Fruit fly (Drosophila melanogaster) whole organism, embryonic: Measurements from ENCODE around the gene hbt.
A peak's percentile ranks its signal among the peaks of the same experiment; 100 is the strongest.

ENCODE experiments used
- Aef1 ChIP-seq: fragments of 200-800 bp; sonication (Bioruptor generic); IDR thresholded peaks from 3 replicates; pipeline ENCODE4 v1.3.6; 2022; ENCODE audit warnings: missing biosample characterization, missing genetic modification characterization
- Asciz ChIP-seq: fragments of 200-800 bp; sonication (Bioruptor generic); optimal IDR thresholded peaks from 2 replicates; lab custom pipeline; 2017; ENCODE audit warnings: missing biosample characterization, mild to moderate bottlenecking, missing genetic modification characterization, missing genetic modification reagents
- Atf3 ChIP-seq: fragments of 200-800 bp; sonication (Bioruptor generic); optimal IDR thresholded peaks from 3 replicates; lab custom pipeline; 2016; ENCODE audit warnings: missing biosample characterization, missing genetic modification characterization
- B-H2 ChIP-seq: fragments of 200-800 bp; sonication (Bioruptor generic); optimal IDR thresholded peaks from 2 replicates; lab custom pipeline; 2018; ENCODE audit warnings: missing biosample characterization, mild to moderate bottlenecking, missing genetic modification characterization
- CG12071 ChIP-seq: fragments of 200-800 bp; sonication (Bioruptor generic); optimal IDR thresholded peaks from 3 replicates; lab custom pipeline; 2018; ENCODE audit warnings: missing biosample characterization, mild to moderate bottlenecking, missing genetic modification characterization
- CG12104 ChIP-seq: fragments of 200-800 bp; sonication (Bioruptor generic); optimal IDR thresholded peaks from 3 replicates; lab custom pipeline; 2016; ENCODE audit warnings: missing biosample characterization, missing genetic modification characterization
- CG17568 ChIP-seq: fragments of 200-800 bp; sonication (Bioruptor generic); optimal IDR thresholded peaks from 2 replicates; lab custom pipeline; 2018; ENCODE audit warnings: missing biosample characterization, mild to moderate bottlenecking, missing genetic modification characterization, moderate library complexity
- CG17912 ChIP-seq: fragments of 200-800 bp; sonication (Bioruptor generic); optimal IDR thresholded peaks from 2 replicates; lab custom pipeline; 2018; ENCODE audit warnings: missing biosample characterization, mild to moderate bottlenecking, missing genetic modification characterization
- CG2120 ChIP-seq: fragments of 200-800 bp; sonication (Bioruptor generic); optimal IDR thresholded peaks from 3 replicates; lab custom pipeline; 2016; ENCODE audit warnings: missing biosample characterization, missing genetic modification characterization
- CG2129 ChIP-seq: fragments of 200-800 bp; sonication (Bioruptor generic); IDR thresholded peaks from 2 replicates; pipeline ENCODE4 v1.3.6; 2022; ENCODE audit warnings: missing biosample characterization, missing genetic modification characterization; ENCODE audit not compliant: partially characterized antibody
- CG3847 ChIP-seq: fragments of 200-800 bp; sonication (Bioruptor generic); IDR thresholded peaks from 2 replicates; pipeline ENCODE4 v1.3.6; 2022; ENCODE audit warnings: missing biosample characterization, missing genetic modification characterization
- CG4360 ChIP-seq: fragments of 200-800 bp; sonication (Bioruptor generic); IDR thresholded peaks from 2 replicates; pipeline ENCODE4 v1.3.6; 2022; ENCODE audit warnings: missing biosample characterization, missing genetic modification characterization
- CG5245 ChIP-seq: fragments of 200-800 bp; sonication (Bioruptor generic); optimal IDR thresholded peaks from 3 replicates; lab custom pipeline; 2016; ENCODE audit warnings: missing biosample characterization, missing genetic modification characterization
- CG6765 ChIP-seq: fragments of 200-800 bp; sonication (Bioruptor generic); optimal IDR thresholded peaks from 3 replicates; lab custom pipeline; 2017; ENCODE audit warnings: missing biosample characterization, mild to moderate bottlenecking, missing genetic modification characterization
- CG8359 ChIP-seq: fragments of 200-800 bp; sonication (Bioruptor generic); optimal IDR thresholded peaks from 2 replicates; lab custom pipeline; 2017; ENCODE audit warnings: missing biosample characterization, mild to moderate bottlenecking, missing genetic modification characterization, borderline replicate concordance
- CG8388 ChIP-seq: fragments of 200-800 bp; sonication (Bioruptor generic); optimal IDR thresholded peaks from 2 replicates; lab custom pipeline; 2019; ENCODE audit warnings: missing biosample characterization, mild to moderate bottlenecking, missing genetic modification characterization, moderate library complexity
- CG8924 ChIP-seq: fragments of 200-800 bp; optimal IDR thresholded peaks from 3 replicates; lab custom pipeline; 2019; ENCODE audit warnings: missing biosample characterization, mild to moderate bottlenecking, missing genetic modification characterization, moderate library complexity
- CG9727 ChIP-seq: fragments of 200-800 bp; sonication (Bioruptor generic); optimal IDR thresholded peaks from 3 replicates; lab custom pipeline; 2017; ENCODE audit warnings: missing biosample characterization, mild to moderate bottlenecking, missing genetic modification characterization
- Dll ChIP-seq: fragments of 200-800 bp; sonication (Bioruptor generic); IDR thresholded peaks from 4 replicates; pipeline ENCODE4 v1.3.6; 2022; ENCODE audit warnings: missing biosample characterization, missing genetic modification characterization; ENCODE audit not compliant: partially characterized antibody
- Doc3 ChIP-seq: fragments of 200-800 bp; sonication (Bioruptor generic); IDR thresholded peaks from 3 replicates; pipeline ENCODE4 v1.3.6; 2022; ENCODE audit warnings: missing biosample characterization, missing genetic modification characterization; ENCODE audit not compliant: partially characterized antibody
- GATAe ChIP-seq: fragments of 200-800 bp; sonication (Bioruptor generic); conservative IDR thresholded peaks from 2 replicates; pipeline ENCODE4 v1.3.6; 2022; ENCODE audit warnings: missing biosample characterization, missing genetic modification characterization
- Hand ChIP-seq: fragments of 200-800 bp; sonication (Bioruptor generic); optimal IDR thresholded peaks from 2 replicates; lab custom pipeline; 2017; ENCODE audit warnings: mild to moderate bottlenecking, missing biosample characterization, missing genetic modification reagents, missing genetic modification characterization
- Hmr ChIP-seq: fragments of 200-800 bp; sonication (Bioruptor generic); optimal IDR thresholded peaks from 3 replicates; lab custom pipeline; 2017; ENCODE audit warnings: mild to moderate bottlenecking, missing biosample characterization, missing genetic modification reagents, missing genetic modification characterization
- Hr3 ChIP-seq: fragments of 200-800 bp; sonication (Bioruptor generic); optimal IDR thresholded peaks from 3 replicates; lab custom pipeline; 2016; ENCODE audit warnings: missing biosample characterization, missing genetic modification characterization
- Hr78 ChIP-seq, 2 experiments: fragments of 200-800 bp in 1 of 2; fragments of >200 bp in 1 of 2; sonication (Bioruptor generic) in 1 of 2; optimal IDR thresholded peaks; 2 replicates each; lab custom pipeline; 2017 to 2019; ENCODE audit warnings: missing biosample characterization in 2 of 2, missing genetic modification characterization in 2 of 2, mild to moderate bottlenecking in 1 of 2, moderate library complexity in 1 of 2
- MTF-1 ChIP-seq: fragments of 200-800 bp; sonication (Bioruptor generic); optimal IDR thresholded peaks from 2 replicates; lab custom pipeline; 2018; ENCODE audit warnings: missing biosample characterization, mild to moderate bottlenecking, missing genetic modification characterization, borderline replicate concordance
- Max ChIP-seq: fragments of 200-800 bp; sonication (Bioruptor generic); optimal IDR thresholded peaks from 2 replicates; lab custom pipeline; 2016; ENCODE audit warnings: missing biosample characterization, mild to moderate bottlenecking, missing genetic modification characterization
- Med ChIP-seq: fragments of 200-800 bp; sonication (Bioruptor generic); peaks from one replicate; lab custom pipeline; 2016; ENCODE audit warnings: missing biosample characterization, missing genetic modification characterization, mild to moderate bottlenecking, inconsistent platforms, moderate library complexity
- NfI ChIP-seq: fragments of 200-800 bp; sonication (Bioruptor generic); optimal IDR thresholded peaks from 3 replicates; lab custom pipeline; 2018; ENCODE audit warnings: missing biosample characterization, mild to moderate bottlenecking, missing genetic modification characterization, moderate library complexity
- Oaz ChIP-seq: fragments of 200-800 bp; sonication (Bioruptor generic); IDR thresholded peaks from 2 replicates; pipeline ENCODE4 v1.3.6; 2022; ENCODE audit warnings: missing biosample characterization, missing genetic modification characterization
- Oli ChIP-seq: fragments of 200-800 bp; sonication (Bioruptor generic); optimal IDR thresholded peaks from 2 replicates; lab custom pipeline; 2018; ENCODE audit warnings: missing biosample characterization, mild to moderate bottlenecking, missing genetic modification characterization, moderate library complexity
- Optix ChIP-seq: fragments of 200-800 bp; sonication (Bioruptor generic); IDR thresholded peaks from 3 replicates; pipeline ENCODE4 v1.3.6; 2022; ENCODE audit warnings: missing biosample characterization, missing genetic modification characterization
- Rfx ChIP-seq: fragments of 200-800 bp; sonication (Bioruptor generic); IDR thresholded peaks from 2 replicates; pipeline ENCODE4 v1.3.6; 2022; ENCODE audit warnings: missing biosample characterization, missing genetic modification characterization
- Scr ChIP-seq: fragments of 200-800 bp; sonication (Bioruptor generic); IDR thresholded peaks from 2 replicates; pipeline ENCODE4 v1.3.6; 2022; ENCODE audit warnings: missing biosample characterization, missing genetic modification characterization; ENCODE audit not compliant: partially characterized antibody
- Side ChIP-seq: fragments of 200-800 bp; sonication (Bioruptor generic); optimal IDR thresholded peaks from 2 replicates; lab custom pipeline; 2016; ENCODE audit warnings: missing biosample characterization, missing genetic modification characterization
- bowl ChIP-seq: fragments of 200-800 bp; sonication (Bioruptor generic); IDR thresholded peaks from 2 replicates; pipeline ENCODE4 v1.3.6; 2022; ENCODE audit warnings: missing biosample characterization, missing genetic modification characterization
- fd102C ChIP-seq: fragments of 200-800 bp; sonication (Bioruptor generic); optimal IDR thresholded peaks from 2 replicates; lab custom pipeline; 2018; ENCODE audit warnings: missing biosample characterization, mild to moderate bottlenecking, missing genetic modification characterization, moderate library complexity
- gem ChIP-seq: fragments of 200-800 bp; sonication (Bioruptor generic); optimal IDR thresholded peaks from 2 replicates; lab custom pipeline; 2019; ENCODE audit warnings: missing biosample characterization, mild to moderate bottlenecking, missing genetic modification characterization, moderate library complexity
- gfzf ChIP-seq: fragments of 200-800 bp; sonication (Bioruptor generic); optimal IDR thresholded peaks from 2 replicates; lab custom pipeline; 2016; ENCODE audit warnings: missing biosample characterization, mild to moderate bottlenecking, missing genetic modification characterization, moderate library complexity
- grn ChIP-seq: fragments of 200-800 bp; sonication (Bioruptor generic); optimal IDR thresholded peaks from 3 replicates; lab custom pipeline; 2017; ENCODE audit warnings: missing biosample characterization, missing genetic modification characterization
- hkb ChIP-seq, 2 experiments: fragments of 200-800 bp in 1 of 2; fragments of >200 bp in 1 of 2; sonication (Bioruptor generic) in 1 of 2; IDR thresholded peaks in 1 of 2; optimal IDR thresholded peaks in 1 of 2; 2 replicates each; pipeline versions ENCODE4 v1.3.6 to Lab custom; 2017 to 2022; ENCODE audit warnings: missing biosample characterization in 1 of 2, missing genetic modification characterization in 1 of 2
- mirr ChIP-seq: fragments of 200-800 bp; sonication (Bioruptor generic); optimal IDR thresholded peaks from 3 replicates; lab custom pipeline; 2018; ENCODE audit warnings: missing biosample characterization, mild to moderate bottlenecking, missing genetic modification characterization
- peb ChIP-seq: fragments of 200-800 bp; sonication (Bioruptor generic); IDR thresholded peaks from 2 replicates; pipeline ENCODE4 v1.3.6; 2022; ENCODE audit warnings: missing biosample characterization, missing genetic modification characterization
- repo ChIP-seq: fragments of 200-800 bp; sonication (Bioruptor generic); optimal IDR thresholded peaks from 2 replicates; lab custom pipeline; 2016; ENCODE audit warnings: missing biosample characterization, missing genetic modification characterization
- ro ChIP-seq: fragments of 200-800 bp; sonication (Bioruptor generic); IDR thresholded peaks from 2 replicates; pipeline ENCODE4 v1.3.6; 2022; ENCODE audit warnings: missing biosample characterization, missing genetic modification characterization
- slp2 ChIP-seq: fragments of 200-800 bp; sonication (Bioruptor generic); optimal IDR thresholded peaks from 2 replicates; lab custom pipeline; 2016; ENCODE audit warnings: missing biosample characterization, missing genetic modification characterization
- vvl ChIP-seq: fragments of 200-800 bp; sonication (Bioruptor generic); IDR thresholded peaks from 2 replicates; pipeline ENCODE4 v1.3.6; 2022; ENCODE audit warnings: missing biosample characterization, missing genetic modification characterization

The hbt gene

dm6 chr2L:13373435-13374242 lies 42.7 kb upstream of the hbt start, which contains the start of the genes Bdp1 and CG6565 (continued):
- peak; percentile 99 for TF ChIP-seq CG9727 (GFP tag; lab: Kevin White, UChicago)
- peak; percentile 99 for TF ChIP-seq slp2
- TF ChIP-seq CG12071 (GFP tag; lab: Kevin White, UChicago) = peak; percentile 81
- peak; percentile 98 for TF ChIP-seq Atf3 (GFP tag; lab: Kevin White, UChicago)
- TF ChIP-seq CG8388 (GFP tag; lab: Kevin White, UChicago) = peak; percentile 94
- peak; percentile 48; the same call in 1 of the 2 replicates for TF ChIP-seq Scr (GFP tag; lab: Robert Waterston, UW)
- TF ChIP-seq Med (GFP tag; lab: Kevin White, UChicago) = peak; percentile 100
- peak; percentile 90 for TF ChIP-seq ro (GFP tag; lab: Robert Waterston, UW)
- TF ChIP-seq MTF-1 (GFP tag; lab: Kevin White, UChicago) = peak; percentile 59
- TF ChIP-seq CG17568 (GFP tag; lab: Kevin White, UChicago) = no peak
- peak; percentile 86 for TF ChIP-seq Oaz
- TF ChIP-seq Doc3 (GFP tag; lab: Robert Waterston, UW) = no peak
- TF ChIP-seq Hr3 (GFP tag; lab: Kevin White, UChicago) = peak; percentile 99
- peak; percentile 97 for TF ChIP-seq NfI
- peak; percentile 91 for TF ChIP-seq vvl
- TF ChIP-seq peb (GFP tag; lab: Robert Waterston, UW) = peak; percentile 89
- TF ChIP-seq CG4360 (GFP tag; lab: Robert Waterston, UW) = peak; percentile 48; the same call in 1 of the 2 replicates
- peak; percentile 97 for TF ChIP-seq CG5245
- no peak for TF ChIP-seq grn
- TF ChIP-seq Side (GFP tag; lab: Kevin White, UChicago) = peak; percentile 98
- TF ChIP-seq CG8359 = peak; percentile 77
- TF ChIP-seq fd102C (GFP tag; lab: Kevin White, UChicago) = peak; percentile 80
- TF ChIP-seq CG12104 (GFP tag; lab: Kevin White, UChicago) = peak; percentile 98
- TF ChIP-seq gfzf (GFP tag; lab: Kevin White, UChicago) = peak; percentile 33
- TF ChIP-seq Hand (GFP tag; lab: Kevin White, UChicago) = peak; percentile 80
- peak; percentile 98 for TF ChIP-seq gem (tag; lab: Kevin White, UChicago)
- peak; percentile 93 for TF ChIP-seq Asciz (GFP tag; lab: Kevin White, UChicago)
- TF ChIP-seq CG17912 (GFP tag; lab: Kevin White, UChicago) = peak; percentile 58
- peak; percentile 79 for TF ChIP-seq GATAe (GFP tag; lab: Robert Waterston, UW)
- peak; percentile 95 for TF ChIP-seq CG8924 (tag; lab: Kevin White, UChicago)
- 0 out of 4 replicates have a peak, but pooled peaks have one; percentile 29 for TF ChIP-seq Dll
- TF ChIP-seq Optix (GFP tag; lab: Robert Waterston, UW) = peak; percentile 89
- TF ChIP-seq Oli (tag; lab: Kevin White, UChicago) = peak; percentile 96
- TF ChIP-seq Aef1 (GFP tag; lab: Robert Waterston, UW) = peak; percentile 97
- peak; percentile 98 for TF ChIP-seq CG3847
- TF ChIP-seq Hr78 (GFP tag; optimal IDR thresholded peaks at IDR 0.05; lab: Kevin White, UChicago) = no peak
- peak; percentile 91 for TF ChIP-seq hkb (optimal IDR thresholded peaks at IDR 0.05; lab: Kevin White, UChicago)
- TF ChIP-seq hkb (GFP tag; IDR thresholded peaks at IDR 0.05; lab: Robert Waterston, UW) = peak; percentile 93
- TF ChIP-seq bowl (GFP tag; lab: Robert Waterston, UW) = peak; percentile 68; the same call in 1 of the 2 replicates
- peak; percentile 96 for TF ChIP-seq Rfx (GFP tag; lab: Robert Waterston, UW)
- TF ChIP-seq repo (GFP tag; lab: Kevin White, UChicago) = peak; percentile 96
- peak; percentile 70 for TF ChIP-seq mirr (GFP tag; lab: Kevin White, UChicago)
- peak; percentile 99 for TF ChIP-seq CG2120 (GFP tag; lab: Kevin White, UChicago)
- TF ChIP-seq CG2129 (GFP tag; lab: Robert Waterston, UW) = no peak
- TF ChIP-seq Hmr (GFP tag; lab: Kevin White, UChicago) = peak; percentile 97
- TF ChIP-seq B-H2 = peak; percentile 95
- peak; percentile 85 for TF ChIP-seq CG6765 (GFP tag; lab: Kevin White, UChicago)
- TF ChIP-seq Max (GFP tag; lab: Kevin White, UChicago) = peak; percentile 99
